Worm (Caenorhabditis elegans) whole organism, mixed stage, embryonic: ENCODE measurements around the gene F44E5.2.

Source experiments
- blmp-1 ChIP-seq: fragments of 150-350 bp; optimal IDR thresholded peaks from 2 replicates; lab custom pipeline; 2014; ENCODE audit warnings: missing biosample characterization, missing genetic modification characterization
- ces-1 ChIP-seq: fragments of 150-350 bp; optimal IDR thresholded peaks from 2 replicates; lab custom pipeline; 2014; ENCODE audit warnings: missing biosample characterization, missing genetic modification reagents, missing genetic modification characterization
- cnd-1 ChIP-seq: fragments of 200-800 bp; sonication (Bioruptor generic); optimal IDR thresholded peaks from 2 replicates; lab custom pipeline; 2018; ENCODE audit warnings: mild to moderate bottlenecking, missing genetic modification characterization, missing compliant biosample characterization
- elt-3 ChIP-seq: fragments of 150-350 bp; optimal IDR thresholded peaks from 2 replicates; lab custom pipeline; 2014; ENCODE audit warnings: missing biosample characterization, missing genetic modification characterization
- mab-5 ChIP-seq: fragments of 150-350 bp; optimal IDR thresholded peaks from 2 replicates; lab custom pipeline; 2014; ENCODE audit warnings: missing biosample characterization, missing genetic modification characterization
- pha-4 ChIP-seq: fragments of 150-350 bp; optimal IDR thresholded peaks from 2 replicates; lab custom pipeline; 2018; ENCODE audit warnings: missing biosample characterization, missing genetic modification reagents, missing genetic modification characterization
- snpc-4 ChIP-seq: fragments of 150-350 bp; optimal IDR thresholded peaks from 2 replicates; lab custom pipeline; 2014; ENCODE audit warnings: missing biosample characterization, missing genetic modification characterization
- unc-39 ChIP-seq: fragments of 150-350 bp; optimal IDR thresholded peaks from 2 replicates; lab custom pipeline; 2014; ENCODE audit warnings: missing biosample characterization, missing genetic modification characterization
- unc-62 ChIP-seq: fragments of 150-350 bp; optimal IDR thresholded peaks from 2 replicates; lab custom pipeline; 2014; ENCODE audit warnings: missing biosample characterization, missing genetic modification reagents, missing genetic modification characterization
- zip-8 ChIP-seq: fragments of 150-350 bp; optimal IDR thresholded peaks from 2 replicates; lab custom pipeline; 2014; ENCODE audit warnings: missing biosample characterization, missing genetic modification characterization
- ztf-11 ChIP-seq: fragments of 150-350 bp; optimal IDR thresholded peaks from 2 replicates; lab custom pipeline; 2014; ENCODE audit warnings: missing biosample characterization, missing genetic modification characterization

ce11 chrII:11739199-11739598, 27.4 kb upstream of the F44E5.2 start, which contains the start of gene ctsa-1.2:
- TF ChIP-seq mab-5 (no peak), pha-4 (no peak), elt-3 (no peak), cnd-1 (tag; lab: Kevin White, UChicago) (no peak), blmp-1 (tag; lab: Kevin White, UChicago) (no peak), ztf-11 (tag; lab: Kevin White, UChicago) (no peak), snpc-4 (tag; lab: Kevin White, UChicago) (no peak), zip-8 (tag; lab: Kevin White, UChicago) (no peak), ces-1 (GFP tag; lab: Kevin White, UChicago) (no peak), unc-62 (GFP tag; lab: Kevin White, UChicago) (no peak), unc-39 (tag; lab: Kevin White, UChicago) (no peak)
